Worm (Caenorhabditis elegans) whole organism, late embryonic: Measurements from ENCODE around the gene ins-35.

Experiments
- C08G9.2 ChIP-seq: sonication (generic microtip); optimal IDR thresholded peaks from 2 replicates; lab custom pipeline; 2016; ENCODE audit warnings: mild to moderate bottlenecking, missing genetic modification characterization, moderate library complexity, missing compliant biosample characterization
- C38D4.7 ChIP-seq: fragments of 200-800 bp; sonication (Bioruptor generic); optimal IDR thresholded peaks from 2 replicates; lab custom pipeline; 2018; ENCODE audit warnings: mild to moderate bottlenecking, missing genetic modification characterization, moderate library complexity, missing compliant biosample characterization
- T23F11.4 ChIP-seq: fragments of 200-800 bp; sonication (Bioruptor generic); optimal IDR thresholded peaks from 2 replicates; lab custom pipeline; 2018; ENCODE audit warnings: mild to moderate bottlenecking, missing genetic modification characterization, missing compliant biosample characterization
- Y22D7AL.16 ChIP-seq: sonication (generic microtip); optimal IDR thresholded peaks from 2 replicates; lab custom pipeline; 2016; ENCODE audit warnings: missing genetic modification characterization, missing compliant biosample characterization
- ceh-18 ChIP-seq: sonication (generic microtip); optimal IDR thresholded peaks from 2 replicates; lab custom pipeline; 2016; ENCODE audit warnings: missing genetic modification characterization, missing compliant biosample characterization
- ceh-19 ChIP-seq: fragments of 200-800 bp; sonication (Bioruptor generic); optimal IDR thresholded peaks from 2 replicates; lab custom pipeline; 2018; ENCODE audit warnings: mild to moderate bottlenecking, missing genetic modification characterization, missing compliant biosample characterization
- ceh-2 ChIP-seq: sonication (generic microtip); optimal IDR thresholded peaks from 2 replicates; lab custom pipeline; 2016; ENCODE audit warnings: missing genotype, missing genetic modification characterization, missing compliant biosample characterization
- ceh-22 ChIP-seq: sonication (generic microtip); optimal IDR thresholded peaks from 2 replicates; lab custom pipeline; 2017; ENCODE audit warnings: missing biosample characterization, missing genetic modification characterization
- ceh-30 ChIP-seq: fragments of 150-350 bp; optimal IDR thresholded peaks from 2 replicates; lab custom pipeline; 2014; ENCODE audit warnings: missing biosample characterization, missing genetic modification characterization
- ceh-31 ChIP-seq: sonication (generic microtip); optimal IDR thresholded peaks from 2 replicates; lab custom pipeline; 2016; ENCODE audit warnings: missing genetic modification characterization, missing compliant biosample characterization
- ceh-34 ChIP-seq: sonication (generic microtip); optimal IDR thresholded peaks from 2 replicates; lab custom pipeline; 2016; ENCODE audit warnings: mild to moderate bottlenecking, missing genetic modification characterization, missing compliant biosample characterization
- ceh-45 ChIP-seq: fragments of 200-800 bp; sonication (Bioruptor generic); IDR thresholded peaks from 2 replicates; pipeline ENCODE4 v1.3.6; 2022; ENCODE audit warnings: missing genetic modification reagents, missing genetic modification characterization, missing compliant biosample characterization
- ceh-48 ChIP-seq: sonication (generic microtip); optimal IDR thresholded peaks from 2 replicates; lab custom pipeline; 2016; ENCODE audit warnings: missing genetic modification characterization, inconsistent platforms, missing compliant biosample characterization
- dmd-4 ChIP-seq: sonication (generic microtip); optimal IDR thresholded peaks from 2 replicates; lab custom pipeline; 2016; ENCODE audit warnings: borderline replicate concordance, missing genetic modification characterization, missing compliant biosample characterization
- ets-4 ChIP-seq: sonication (generic microtip); optimal IDR thresholded peaks from 2 replicates; lab custom pipeline; 2016; ENCODE audit warnings: missing genetic modification characterization, missing compliant biosample characterization
- fkh-6 ChIP-seq: sonication (generic microtip); optimal IDR thresholded peaks from 2 replicates; lab custom pipeline; 2016; ENCODE audit warnings: missing genetic modification characterization, missing compliant biosample characterization
- hlh-15 ChIP-seq: sonication (generic microtip); optimal IDR thresholded peaks from 2 replicates; lab custom pipeline; 2016; ENCODE audit warnings: missing genetic modification characterization, missing compliant biosample characterization
- madf-2 ChIP-seq: sonication (generic microtip); optimal IDR thresholded peaks from 2 replicates; lab custom pipeline; 2017; ENCODE audit warnings: missing genetic modification characterization, missing compliant biosample characterization
- nfya-1 ChIP-seq: sonication (generic microtip); optimal IDR thresholded peaks from 2 replicates; lab custom pipeline; 2017; ENCODE audit warnings: missing genetic modification characterization, mild to moderate bottlenecking, missing compliant biosample characterization, antibody characterized with exemption, moderate library complexity
- nhr-232 ChIP-seq: sonication (generic microtip); optimal IDR thresholded peaks from 2 replicates; lab custom pipeline; 2016; ENCODE audit warnings: missing genetic modification characterization, missing compliant biosample characterization
- pag-3 ChIP-seq: sonication (generic microtip); optimal IDR thresholded peaks from 2 replicates; lab custom pipeline; 2016; ENCODE audit warnings: missing compliant biosample characterization, missing genetic modification characterization, borderline replicate concordance
- pax-1 ChIP-seq: fragments of 150-350 bp; optimal IDR thresholded peaks from 2 replicates; lab custom pipeline; 2014; ENCODE audit warnings: missing biosample characterization, missing genetic modification characterization
- pha-2 ChIP-seq: sonication (generic microtip); optimal IDR thresholded peaks from 2 replicates; lab custom pipeline; 2017; ENCODE audit warnings: mild to moderate bottlenecking, missing genetic modification characterization, missing compliant biosample characterization
- pqm-1 ChIP-seq: sonication (generic microtip); optimal IDR thresholded peaks from 2 replicates; lab custom pipeline; 2016; ENCODE audit warnings: missing genetic modification characterization, missing compliant biosample characterization
- pros-1 ChIP-seq: fragments of 150-350 bp; optimal IDR thresholded peaks from 2 replicates; lab custom pipeline; 2014; ENCODE audit warnings: missing biosample characterization, missing genetic modification reagents, missing genetic modification characterization
- sox-4 ChIP-seq: sonication (generic microtip); optimal IDR thresholded peaks from 2 replicates; lab custom pipeline; 2017; ENCODE audit warnings: mild to moderate bottlenecking, missing genetic modification characterization, inconsistent platforms, missing compliant biosample characterization
- syd-9 ChIP-seq: sonication (generic microtip); optimal IDR thresholded peaks from 2 replicates; lab custom pipeline; 2016; ENCODE audit warnings: mild to moderate bottlenecking, missing genetic modification characterization, moderate library complexity, missing compliant biosample characterization
- tbx-2 ChIP-seq: sonication (generic microtip); optimal IDR thresholded peaks from 2 replicates; lab custom pipeline; 2016; ENCODE audit warnings: missing genetic modification characterization, missing compliant biosample characterization
- tbx-7 ChIP-seq: sonication (generic microtip); optimal IDR thresholded peaks from 2 replicates; lab custom pipeline; 2016; ENCODE audit warnings: missing genotype, missing genetic modification characterization, missing compliant biosample characterization
- ttx-3 ChIP-seq: sonication (generic microtip); optimal IDR thresholded peaks from 2 replicates; lab custom pipeline; 2016; ENCODE audit warnings: missing genetic modification reagents, missing genetic modification characterization, missing compliant biosample characterization
- unc-3 ChIP-seq, 2 experiments: fragments of 200-800 bp in 1 of 2; sonication (Bioruptor generic) in 1 of 2; sonication (generic microtip) in 1 of 2; conservative IDR thresholded peaks in 1 of 2; optimal IDR thresholded peaks in 1 of 2; 2 replicates each; pipeline versions ENCODE4 v1.3.6 to Lab custom; 2016 to 2022; ENCODE audit warnings: missing compliant biosample characterization in 2 of 2, missing genetic modification characterization in 2 of 2, missing genetic modification reagents in 1 of 2
- unc-55 ChIP-seq: sonication (generic microtip); optimal IDR thresholded peaks from 2 replicates; lab custom pipeline; 2017; ENCODE audit warnings: missing biosample characterization, missing genetic modification reagents, missing genetic modification characterization
- zip-5 ChIP-seq: sonication (generic microtip); optimal IDR thresholded peaks from 2 replicates; lab custom pipeline; 2016; ENCODE audit warnings: missing genetic modification characterization, missing compliant biosample characterization
- ztf-16 ChIP-seq: sonication (generic microtip); optimal IDR thresholded peaks from 2 replicates; lab custom pipeline; 2017; ENCODE audit warnings: missing genetic modification characterization, missing compliant biosample characterization

The ins-35 gene

ce11 chrV:20399532-20400068 lies 24.3 kb downstream of the ins-35 start:
- TF ChIP-seq tbx-2 (tag; lab: Kevin White, UChicago) (no peak), pag-3 (no peak), C38D4.7 (GFP tag; lab: Kevin White, UChicago) (no peak), syd-9 (tag; lab: Kevin White, UChicago) (no peak), nhr-232 (tag; lab: Kevin White, UChicago) (no peak), ceh-30 (no peak), dmd-4 (tag; lab: Kevin White, UChicago) (no peak), ceh-2 (tag; lab: Kevin White, UChicago) (no peak), ztf-16 (tag; lab: Kevin White, UChicago) (no peak), pha-2 (no peak), T23F11.4 (GFP tag; lab: Kevin White, UChicago) (no peak)

ce11 chrV:20402842-20403241 lies 27.5 kb downstream of the ins-35 start:
- no peak for TF ChIP-seq ceh-48 (tag; lab: Kevin White, UChicago)
- no peak for TF ChIP-seq pros-1 (tag; lab: Kevin White, UChicago)
- TF ChIP-seq pqm-1 (tag; lab: Kevin White, UChicago): no peak

ce11 chrV:20406817-20407216 lies 31.5 kb downstream of the ins-35 start:
- TF ChIP-seq madf-2 (tag; lab: Kevin White, UChicago) (no peak), ceh-31 (tag; lab: Kevin White, UChicago) (no peak), pha-2 (no peak), C08G9.2 (tag; lab: Kevin White, UChicago) (no peak), fkh-6 (tag; lab: Kevin White, UChicago) (no peak), ets-4 (tag; lab: Kevin White, UChicago) (no peak), pax-1 (tag; lab: Kevin White, UChicago) (no peak), zip-5 (tag; lab: Kevin White, UChicago) (no peak), ceh-19 (GFP tag; lab: Kevin White, UChicago) (no peak), ttx-3 (no peak), ceh-45 (GFP tag; lab: Robert Waterston, UW) (no peak)

ce11 chrV:20409016-20409415 lies 33.7 kb downstream of the ins-35 start:
- TF ChIP-seq ceh-34 (tag; lab: Kevin White, UChicago): no peak
- TF ChIP-seq hlh-15 (tag; lab: Kevin White, UChicago): no peak
- no peak for TF ChIP-seq tbx-7 (tag; lab: Kevin White, UChicago)
- no peak for TF ChIP-seq ceh-22 (tag; lab: Kevin White, UChicago)
- TF ChIP-seq nfya-1: no peak
- no peak for TF ChIP-seq unc-3 (GFP tag; conservative IDR thresholded peaks at IDR 0.05; lab: Robert Waterston, UW)
- no peak for TF ChIP-seq unc-3 (tag; optimal IDR thresholded peaks at IDR 0.05; lab: Kevin White, UChicago)
- no peak for TF ChIP-seq Y22D7AL.16 (tag; lab: Kevin White, UChicago)

- TF ChIP-seq ceh-18 (tag; lab: Kevin White, UChicago): no peak
- peak; percentile 41 for TF ChIP-seq unc-55 (GFP tag; lab: Kevin White, UChicago)
- TF ChIP-seq pha-2: peak; percentile 49
- peak; percentile 14 for TF ChIP-seq sox-4 (tag; lab: Kevin White, UChicago)
- TF ChIP-seq, all 69 proteins: peak for 3
These were observed 34.9 kb downstream of the ins-35 start for ce11 chrV:20410285-20410684.
